Worm (Caenorhabditis elegans) whole organism, mixed stage, embryonic: ENCODE data around the gene col-107.

Experiments
- bed-3 ChIP-seq: fragments of 200-800 bp; sonication (Bioruptor generic); optimal IDR thresholded peaks from 3 replicates; lab custom pipeline; 2018; ENCODE audit warnings: mild to moderate bottlenecking, missing genetic modification characterization, moderate library complexity, missing compliant biosample characterization
- ceh-83 ChIP-seq: fragments of 200-800 bp; sonication (Bioruptor generic); optimal IDR thresholded peaks from 2 replicates; lab custom pipeline; 2018; ENCODE audit warnings: mild to moderate bottlenecking, missing genetic modification characterization, missing compliant biosample characterization
- elt-3 ChIP-seq: fragments of 150-350 bp; optimal IDR thresholded peaks from 2 replicates; lab custom pipeline; 2014; ENCODE audit warnings: missing biosample characterization, missing genetic modification characterization
- lin-32 ChIP-seq: fragments of 200-800 bp; sonication (Bioruptor generic); optimal IDR thresholded peaks from 2 replicates; lab custom pipeline; 2018; ENCODE audit warnings: mild to moderate bottlenecking, missing genetic modification characterization, missing compliant biosample characterization
- nhr-76 ChIP-seq: sonication (generic microtip); optimal IDR thresholded peaks from 2 replicates; lab custom pipeline; 2017; ENCODE audit warnings: missing biosample characterization, missing genetic modification characterization
- sem-2 ChIP-seq: fragments of 200-800 bp; sonication (Bioruptor generic); optimal IDR thresholded peaks from 2 replicates; lab custom pipeline; 2018; ENCODE audit warnings: mild to moderate bottlenecking, missing genetic modification characterization, missing compliant biosample characterization
- snpc-4 ChIP-seq: fragments of 150-350 bp; optimal IDR thresholded peaks from 2 replicates; lab custom pipeline; 2014; ENCODE audit warnings: missing biosample characterization, missing genetic modification characterization
- tbx-8 ChIP-seq: fragments of 200-800 bp; sonication (Bioruptor generic); optimal IDR thresholded peaks from 2 replicates; lab custom pipeline; 2018; ENCODE audit warnings: mild to moderate bottlenecking, missing genetic modification characterization, moderate library complexity, missing compliant biosample characterization
- unc-120 ChIP-seq: sonication (generic microtip); optimal IDR thresholded peaks from 2 replicates; lab custom pipeline; 2017; ENCODE audit warnings: missing genetic modification characterization, missing compliant biosample characterization; ENCODE audit not compliant: poor library complexity, severe bottlenecking
- unc-62 ChIP-seq: fragments of 150-350 bp; optimal IDR thresholded peaks from 2 replicates; lab custom pipeline; 2014; ENCODE audit warnings: missing biosample characterization, missing genetic modification reagents, missing genetic modification characterization

- TF ChIP-seq snpc-4 (tag; lab: Kevin White, UChicago) (no peak), lin-32 (no peak), sem-2 (no peak), bed-3 (GFP tag; lab: Kevin White, UChicago) (no peak), nhr-76 (tag; lab: Kevin White, UChicago) (no peak), elt-3 (no peak), unc-120 (tag; lab: Kevin White, UChicago) (no peak), unc-62 (no peak), ceh-83 (GFP tag; lab: Kevin White, UChicago) (no peak), tbx-8 (GFP tag; lab: Kevin White, UChicago) (no peak)
These were observed 38.3 kb upstream of the col-107 start, which contains the start of gene txt-4 for ce11 chrIV:1510241-1510640.
